Worm (Caenorhabditis elegans) whole organism, mixed stage, embryonic: Measurements from ENCODE around the gene col-86.
A peak's percentile ranks its signal among the peaks of the same experiment; 100 is the strongest.

ENCODE experiments used
- M03D4.4 ChIP-seq: sonication (generic microtip); optimal IDR thresholded peaks from 2 replicates; lab custom pipeline; 2017; ENCODE audit warnings: mild to moderate bottlenecking, missing genetic modification characterization, missing compliant biosample characterization
- bed-3 ChIP-seq: fragments of 200-800 bp; sonication (Bioruptor generic); optimal IDR thresholded peaks from 3 replicates; lab custom pipeline; 2018; ENCODE audit warnings: mild to moderate bottlenecking, missing genetic modification characterization, moderate library complexity, missing compliant biosample characterization
- blmp-1 ChIP-seq: fragments of 150-350 bp; optimal IDR thresholded peaks from 2 replicates; lab custom pipeline; 2014; ENCODE audit warnings: missing biosample characterization, missing genetic modification characterization
- ceh-39 ChIP-seq: fragments of 150-350 bp; optimal IDR thresholded peaks from 2 replicates; lab custom pipeline; 2014; ENCODE audit warnings: missing biosample characterization, missing genetic modification characterization
- ceh-83 ChIP-seq: fragments of 200-800 bp; sonication (Bioruptor generic); optimal IDR thresholded peaks from 2 replicates; lab custom pipeline; 2018; ENCODE audit warnings: mild to moderate bottlenecking, missing genetic modification characterization, missing compliant biosample characterization
- ces-1 ChIP-seq: fragments of 150-350 bp; optimal IDR thresholded peaks from 2 replicates; lab custom pipeline; 2014; ENCODE audit warnings: missing biosample characterization, missing genetic modification reagents, missing genetic modification characterization
- cnd-1 ChIP-seq: fragments of 200-800 bp; sonication (Bioruptor generic); optimal IDR thresholded peaks from 2 replicates; lab custom pipeline; 2018; ENCODE audit warnings: mild to moderate bottlenecking, missing genetic modification characterization, missing compliant biosample characterization
- drap-1 ChIP-seq: fragments of 200-800 bp; sonication (Bioruptor generic); optimal IDR thresholded peaks from 3 replicates; lab custom pipeline; 2018; ENCODE audit warnings: mild to moderate bottlenecking, missing genetic modification characterization, missing compliant biosample characterization
- elt-1 ChIP-seq: sonication (generic microtip); optimal IDR thresholded peaks from 2 replicates; lab custom pipeline; 2017; ENCODE audit warnings: missing genetic modification characterization, mild to moderate bottlenecking, missing compliant biosample characterization, antibody characterized with exemption, moderate library complexity, borderline replicate concordance; ENCODE audit not compliant: insufficient read depth
- flh-1 ChIP-seq: fragments of 200-800 bp; sonication (Bioruptor generic); optimal IDR thresholded peaks from 2 replicates; lab custom pipeline; 2018; ENCODE audit warnings: mild to moderate bottlenecking, missing genetic modification characterization, moderate library complexity, missing compliant biosample characterization
- ham-2 ChIP-seq: fragments of 200-800 bp; sonication (Bioruptor generic); optimal IDR thresholded peaks from 2 replicates; lab custom pipeline; 2018; ENCODE audit warnings: mild to moderate bottlenecking, missing genetic modification characterization, missing compliant biosample characterization
- hlh-1 ChIP-seq: fragments of 150-350 bp; optimal IDR thresholded peaks from 2 replicates; lab custom pipeline; 2014; ENCODE audit warnings: missing biosample characterization, missing genetic modification reagents, missing genetic modification characterization
- lin-13 ChIP-seq: fragments of 150-350 bp; optimal IDR thresholded peaks from 2 replicates; lab custom pipeline; 2014; ENCODE audit warnings: missing biosample characterization, missing genetic modification characterization
- lin-32 ChIP-seq: fragments of 200-800 bp; sonication (Bioruptor generic); optimal IDR thresholded peaks from 2 replicates; lab custom pipeline; 2018; ENCODE audit warnings: mild to moderate bottlenecking, missing genetic modification characterization, missing compliant biosample characterization
- lsy-2 ChIP-seq: fragments of 150-350 bp; optimal IDR thresholded peaks from 2 replicates; lab custom pipeline; 2014; ENCODE audit warnings: missing biosample characterization, missing genetic modification characterization
- mab-5 ChIP-seq: fragments of 150-350 bp; optimal IDR thresholded peaks from 2 replicates; lab custom pipeline; 2014; ENCODE audit warnings: missing biosample characterization, missing genetic modification characterization
- mep-1 ChIP-seq: fragments of 150-350 bp; optimal IDR thresholded peaks from 2 replicates; lab custom pipeline; 2017; ENCODE audit warnings: missing biosample characterization, missing genetic modification reagents, missing genetic modification characterization, inconsistent platforms
- mls-2 ChIP-seq: sonication (generic microtip); optimal IDR thresholded peaks from 2 replicates; lab custom pipeline; 2016; ENCODE audit warnings: mild to moderate bottlenecking, missing genetic modification characterization, moderate library complexity, missing compliant biosample characterization
- nhr-12 ChIP-seq: fragments of 150-350 bp; optimal IDR thresholded peaks from 2 replicates; lab custom pipeline; 2014; ENCODE audit warnings: missing biosample characterization, missing genetic modification characterization
- nhr-237 ChIP-seq: fragments of 150-350 bp; optimal IDR thresholded peaks from 2 replicates; lab custom pipeline; 2014; ENCODE audit warnings: missing biosample characterization, missing genetic modification characterization
- nhr-76 ChIP-seq: sonication (generic microtip); optimal IDR thresholded peaks from 2 replicates; lab custom pipeline; 2017; ENCODE audit warnings: missing biosample characterization, missing genetic modification characterization
- pha-4 ChIP-seq: fragments of 150-350 bp; optimal IDR thresholded peaks from 2 replicates; lab custom pipeline; 2018; ENCODE audit warnings: missing biosample characterization, missing genetic modification reagents, missing genetic modification characterization
- sem-2 ChIP-seq: fragments of 200-800 bp; sonication (Bioruptor generic); optimal IDR thresholded peaks from 2 replicates; lab custom pipeline; 2018; ENCODE audit warnings: mild to moderate bottlenecking, missing genetic modification characterization, missing compliant biosample characterization
- snpc-4 ChIP-seq: fragments of 150-350 bp; optimal IDR thresholded peaks from 2 replicates; lab custom pipeline; 2014; ENCODE audit warnings: missing biosample characterization, missing genetic modification characterization
- sptf-1 ChIP-seq: sonication (generic microtip); optimal IDR thresholded peaks from 2 replicates; lab custom pipeline; 2017; ENCODE audit warnings: mild to moderate bottlenecking, missing genetic modification characterization, moderate library complexity, missing compliant biosample characterization
- tbx-8 ChIP-seq: fragments of 200-800 bp; sonication (Bioruptor generic); optimal IDR thresholded peaks from 2 replicates; lab custom pipeline; 2018; ENCODE audit warnings: mild to moderate bottlenecking, missing genetic modification characterization, moderate library complexity, missing compliant biosample characterization
- unc-39 ChIP-seq: fragments of 150-350 bp; optimal IDR thresholded peaks from 2 replicates; lab custom pipeline; 2014; ENCODE audit warnings: missing biosample characterization, missing genetic modification characterization
- unc-62 ChIP-seq: fragments of 150-350 bp; optimal IDR thresholded peaks from 2 replicates; lab custom pipeline; 2014; ENCODE audit warnings: missing biosample characterization, missing genetic modification reagents, missing genetic modification characterization
- zip-8 ChIP-seq: fragments of 150-350 bp; optimal IDR thresholded peaks from 2 replicates; lab custom pipeline; 2014; ENCODE audit warnings: missing biosample characterization, missing genetic modification characterization
- ztf-11 ChIP-seq: fragments of 150-350 bp; optimal IDR thresholded peaks from 2 replicates; lab custom pipeline; 2014; ENCODE audit warnings: missing biosample characterization, missing genetic modification characterization

col-86 gene

ce11 chrII:13122720-13123119, 24.6 kb upstream of the col-86 start, which contains the start of gene bath-45:
TSS of gene bath-45 (plus strand) at chrII:13123020.
- TF ChIP-seq lin-13 (tag; lab: Kevin White, UChicago) (no peak), cnd-1 (tag; lab: Kevin White, UChicago) (no peak), mep-1 (tag; lab: Kevin White, UChicago) (no peak), elt-1 (no peak), ham-2 (GFP tag; lab: Kevin White, UChicago) (no peak), drap-1 (GFP tag; lab: Kevin White, UChicago) (no peak)
- TF ChIP-seq, all 35 proteins: peak for 0

- TF ChIP-seq hlh-1 (tag; lab: Kevin White, UChicago) (no peak), zip-8 (tag; lab: Kevin White, UChicago) (no peak), ztf-11 (no peak), mep-1 (tag; lab: Kevin White, UChicago) (peak; percentile 20), sptf-1 (tag; lab: Kevin White, UChicago) (peak; percentile 61), ham-2 (GFP tag; lab: Kevin White, UChicago) (no peak), drap-1 (GFP tag; lab: Kevin White, UChicago) (no peak), unc-39 (tag; lab: Kevin White, UChicago) (no peak), nhr-237 (tag; lab: Kevin White, UChicago) (no peak), blmp-1 (tag; lab: Kevin White, UChicago) (no peak), nhr-76 (no peak), tbx-8 (GFP tag; lab: Kevin White, UChicago) (no peak), ces-1 (peak; percentile 55), lsy-2 (tag; lab: Kevin White, UChicago) (peak; percentile 14), nhr-12 (tag; lab: Kevin White, UChicago) (no peak)
Observed at ce11 chrII:13117135-13117534, 19.1 kb upstream of the col-86 start, which contains the start of gene gfm-1. TSS of gene gfm-1 (plus strand) at chrII:13117483.

- no peak for TF ChIP-seq snpc-4 (tag; lab: Kevin White, UChicago)
Observed at ce11 chrII:13116710-13117109, 18.6 kb upstream of the col-86 start, which contains the start of gene rict-1. TSS of gene rict-1 (minus strand) at chrII:13116810.

- TF ChIP-seq snpc-4 (tag; lab: Kevin White, UChicago) (no peak), bed-3 (GFP tag; lab: Kevin White, UChicago) (no peak), hlh-1 (tag; lab: Kevin White, UChicago) (no peak), lsy-2 (tag; lab: Kevin White, UChicago) (no peak), nhr-76 (no peak), flh-1 (no peak), ham-2 (GFP tag; lab: Kevin White, UChicago) (no peak), ceh-39 (no peak), elt-1 (no peak), unc-62 (GFP tag; lab: Kevin White, UChicago) (no peak)
- TF ChIP-seq, all 35 proteins: peak for 0
Observed at ce11 chrII:13107719-13108118, 9.6 kb upstream of the col-86 start, which contains the start of gene pqn-32. TSS of gene pqn-32 (plus strand) at chrII:13108019.

ce11 chrII:13096345-13096744, 1.7 kb downstream of the col-86 start:
- no peak for TF ChIP-seq nhr-237 (tag; lab: Kevin White, UChicago)
- no peak for TF ChIP-seq nhr-12 (tag; lab: Kevin White, UChicago)
- TF ChIP-seq blmp-1 (tag; lab: Kevin White, UChicago): no peak
- no peak for TF ChIP-seq flh-1
- no peak for TF ChIP-seq ces-1
- no peak for TF ChIP-seq mls-2 (tag; lab: Kevin White, UChicago)
- no peak for TF ChIP-seq M03D4.4 (tag; lab: Kevin White, UChicago)
- TF ChIP-seq ceh-83: no peak
- no peak for TF ChIP-seq lin-32 (GFP tag; lab: Kevin White, UChicago)
- TF ChIP-seq mab-5 (tag; lab: Kevin White, UChicago): no peak
- TF ChIP-seq mep-1 (tag; lab: Kevin White, UChicago): no peak
- no peak for TF ChIP-seq pha-4 (tag; lab: Kevin White, UChicago)
- no peak for TF ChIP-seq sem-2 (GFP tag; lab: Kevin White, UChicago)
- TF ChIP-seq drap-1 (GFP tag; lab: Kevin White, UChicago): no peak
- no peak for TF ChIP-seq lin-13 (tag; lab: Kevin White, UChicago)
- TF ChIP-seq nhr-76: no peak
- no peak for TF ChIP-seq ham-2 (GFP tag; lab: Kevin White, UChicago)
